Worm (Caenorhabditis elegans) whole organism, L4/young adult: ENCODE measurements around the gene nhr-255.

ENCODE experiments used
- W03F9.2 ChIP-seq: fragments of 150-350 bp; optimal IDR thresholded peaks from 2 replicates; lab custom pipeline; 2014; ENCODE audit warnings: missing biosample characterization, missing genetic modification characterization
- dao-5 ChIP-seq: sonication (generic microtip); optimal IDR thresholded peaks from 2 replicates; lab custom pipeline; 2016; ENCODE audit warnings: missing genotype, missing genetic modification characterization, moderate library complexity, missing compliant biosample characterization
- him-1 ChIP-seq: sonication (generic microtip); optimal IDR thresholded peaks from 2 replicates; lab custom pipeline; 2016; ENCODE audit warnings: missing genotype, missing genetic modification reagents, missing genetic modification characterization, missing compliant biosample characterization

Gene nhr-255

DNA sequence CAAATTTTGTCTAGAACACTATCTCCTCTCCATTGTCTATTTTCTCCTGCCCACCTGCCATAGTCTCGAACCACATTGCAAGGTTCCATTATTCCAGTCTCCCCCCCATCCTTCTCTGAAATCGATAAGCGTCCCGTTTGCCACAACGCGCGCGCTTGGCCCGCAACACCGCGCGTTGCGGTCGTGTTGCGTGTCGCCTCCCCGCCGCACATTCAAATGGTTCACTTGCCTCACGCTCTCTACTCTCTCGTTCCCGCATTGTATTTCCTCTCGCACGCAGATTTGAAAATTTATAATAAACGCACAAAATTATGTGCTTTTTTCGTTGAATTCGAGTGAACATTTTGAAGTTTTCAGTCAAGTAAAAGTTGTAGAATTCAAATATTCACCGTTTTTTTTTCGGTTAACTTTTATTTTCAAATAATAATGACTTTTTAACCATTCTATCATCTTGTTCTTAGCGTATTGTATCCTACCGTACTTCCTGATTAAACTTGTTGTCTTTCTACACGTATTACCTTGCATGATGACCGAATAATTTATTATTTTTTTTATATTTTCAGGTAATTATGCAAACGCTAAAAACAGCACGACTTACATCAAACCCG is 16.7 kb upstream of the nhr-255 start, which contains the start of gene lin-15B:
Gene lin-15B, plus strand, starts transcription at position 558 of the 608 bp plus-strand sequence.
- TF ChIP-seq dao-5 (tag; lab: Kevin White, UChicago) (no peak), him-1 (tag; lab: Kevin White, UChicago) (no peak), W03F9.2 (tag; lab: Kevin White, UChicago) (no peak)

DNA sequence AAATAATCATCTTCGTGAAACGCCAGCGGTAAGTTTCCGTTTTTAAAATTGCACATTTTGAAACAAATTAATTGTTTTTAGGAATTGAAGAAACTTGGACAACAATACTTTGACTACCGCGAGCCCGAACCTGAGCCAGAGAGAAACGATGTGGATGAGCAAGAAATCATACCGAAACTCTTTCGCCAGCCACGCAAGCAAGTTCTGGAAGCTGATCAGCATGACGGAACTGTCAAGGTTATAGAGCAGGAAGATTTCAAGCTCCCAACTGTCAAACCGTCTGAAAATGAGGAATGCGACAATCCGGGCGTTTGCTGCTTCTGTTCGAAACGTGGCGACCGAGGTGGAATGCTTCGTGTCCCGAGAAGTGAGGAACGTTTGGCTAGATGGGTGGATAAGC is 12.1 kb upstream of the nhr-255 start:
- TF ChIP-seq dao-5 (tag; lab: Kevin White, UChicago) (no peak), W03F9.2 (tag; lab: Kevin White, UChicago) (no peak), him-1 (tag; lab: Kevin White, UChicago) (no peak)

DNA sequence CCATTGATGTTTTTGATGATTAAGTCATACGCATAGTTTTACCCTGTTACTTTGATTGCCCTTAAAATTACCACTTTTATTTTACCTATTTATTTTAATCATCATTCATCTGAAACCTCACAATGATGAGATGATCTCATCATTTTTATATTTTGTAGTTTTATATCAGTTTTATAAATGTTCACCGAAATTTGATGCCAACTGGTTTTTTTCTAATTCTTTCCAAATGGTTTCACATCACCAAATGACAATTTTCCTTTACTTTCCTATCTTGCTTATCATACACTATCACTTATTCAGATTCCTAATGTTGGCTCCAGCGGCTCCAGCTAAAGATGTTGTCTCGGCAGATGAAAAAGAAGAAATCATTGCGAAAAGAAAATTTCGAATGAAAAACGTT is 10.7 kb upstream of the nhr-255 start, which contains the start of gene lin-15A:
Gene lin-15A, plus strand, starts transcription at position 301 of the 400 bp plus-strand sequence.
- TF ChIP-seq him-1 (tag; lab: Kevin White, UChicago) (no peak), W03F9.2 (tag; lab: Kevin White, UChicago) (no peak), dao-5 (tag; lab: Kevin White, UChicago) (no peak)

DNA sequence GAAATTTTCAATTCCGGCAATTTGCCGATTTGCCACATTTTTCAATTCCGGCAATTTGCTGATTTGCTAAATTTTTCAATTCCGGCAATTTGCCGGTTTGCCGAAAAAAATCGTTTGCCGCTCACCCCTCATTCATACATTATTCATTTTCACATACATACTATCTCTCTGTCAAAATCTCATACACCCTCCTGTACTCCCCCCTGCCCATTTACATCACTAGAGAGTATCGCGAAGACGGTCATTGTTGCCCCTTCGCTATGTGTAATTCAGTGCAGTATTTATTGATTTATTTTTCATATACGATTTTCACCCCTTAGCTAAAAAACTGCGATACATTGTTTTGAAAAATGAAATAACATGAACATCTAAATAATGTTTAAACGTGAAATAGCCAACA is 6.0 kb upstream of the nhr-255 start:
- TF ChIP-seq dao-5 (tag; lab: Kevin White, UChicago): no peak
- no peak for TF ChIP-seq him-1 (tag; lab: Kevin White, UChicago)
- no peak for TF ChIP-seq W03F9.2 (tag; lab: Kevin White, UChicago)

DNA sequence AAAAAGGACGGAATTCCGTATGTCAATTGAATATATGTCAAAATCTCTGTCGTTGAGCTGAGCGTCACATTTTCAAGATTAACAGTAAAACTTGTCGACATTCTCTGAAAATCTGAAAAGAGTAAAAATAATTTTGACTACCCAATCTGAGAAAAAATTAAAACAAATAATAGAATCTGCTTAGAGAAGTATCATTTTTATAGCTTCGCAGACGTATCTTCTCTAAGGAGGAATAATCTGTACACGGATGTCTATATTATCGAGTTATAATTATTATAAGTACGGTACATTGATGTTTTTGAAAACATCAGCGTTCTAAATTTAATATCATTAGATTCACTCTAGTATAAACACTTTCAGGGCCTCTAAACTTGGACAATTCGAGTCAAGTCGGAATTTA is 1.9 kb upstream of the nhr-255 start, which contains the start of gene srg-64:
Gene srg-64, minus strand, starts transcription at position 101 of the 400 bp plus-strand sequence.
- no peak for TF ChIP-seq dao-5 (tag; lab: Kevin White, UChicago)
- TF ChIP-seq him-1 (tag; lab: Kevin White, UChicago): no peak
- no peak for TF ChIP-seq W03F9.2 (tag; lab: Kevin White, UChicago)

DNA sequence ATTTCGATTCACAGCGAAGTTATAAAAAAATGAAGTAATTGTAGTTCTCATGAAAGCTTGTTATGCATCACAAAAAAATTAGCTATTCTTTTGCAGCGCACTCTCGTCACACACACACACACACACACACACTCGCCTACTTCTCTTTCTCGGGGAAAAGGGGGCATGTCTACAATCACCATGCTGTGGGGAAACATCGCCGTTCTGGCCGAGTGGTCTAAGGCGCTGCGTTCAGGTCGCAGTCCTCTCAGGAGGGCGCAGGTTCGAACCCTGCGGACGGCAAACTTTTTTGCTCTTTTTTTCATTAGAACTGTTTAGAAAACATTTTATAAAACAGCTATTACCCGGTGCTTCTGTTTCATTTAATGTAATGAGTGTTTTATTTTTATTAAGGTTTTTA is 558 bp upstream of the nhr-255 start:
- no peak for TF ChIP-seq W03F9.2 (tag; lab: Kevin White, UChicago)
- peak; percentile 20 for TF ChIP-seq dao-5 (tag; lab: Kevin White, UChicago)
- peak; percentile 75 for TF ChIP-seq him-1 (tag; lab: Kevin White, UChicago)

DNA sequence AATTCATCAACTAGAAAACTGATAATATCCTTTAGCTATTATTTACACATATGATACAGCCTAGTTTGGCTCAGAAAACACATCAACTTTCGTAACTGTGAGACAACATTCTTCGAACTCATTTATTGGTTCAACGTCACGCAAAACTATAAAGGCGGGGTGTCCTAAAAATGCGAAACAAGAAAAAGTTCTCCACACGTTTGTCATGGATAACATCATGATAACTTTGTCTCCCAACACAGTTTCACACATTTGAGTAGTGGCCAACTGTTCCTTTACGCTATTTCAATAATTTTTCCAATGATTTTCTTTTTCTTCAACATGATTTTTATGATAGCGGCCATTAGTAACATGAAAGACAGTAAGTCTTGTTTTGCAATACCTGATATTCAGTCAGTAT is 4.3 kb downstream of the nhr-255 start, which contains the start of gene srxa-9:
Gene srxa-9, plus strand, starts transcription at position 301 of the 400 bp plus-strand sequence.
- TF ChIP-seq dao-5 (tag; lab: Kevin White, UChicago): no peak

DNA sequence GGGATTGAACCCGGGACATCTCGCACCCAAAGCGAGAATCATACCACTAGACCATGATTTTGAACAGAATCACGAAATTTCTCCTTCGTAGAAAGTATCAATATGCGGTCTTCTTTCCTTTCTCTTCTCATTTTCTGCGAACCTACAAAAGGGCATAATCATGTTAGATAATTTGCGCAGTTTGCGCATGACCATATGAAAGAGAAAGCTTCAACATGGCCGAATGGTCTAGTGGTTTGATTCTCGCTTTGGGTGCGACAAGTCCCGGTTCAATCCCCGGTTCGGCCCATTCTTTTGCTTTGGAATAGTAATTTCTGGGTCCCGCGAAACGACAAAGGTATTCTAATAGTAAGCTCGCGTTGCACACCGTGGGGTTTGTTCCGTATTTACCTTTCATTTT is 5.4 kb downstream of the nhr-255 start:
- no peak for TF ChIP-seq dao-5 (tag; lab: Kevin White, UChicago)
- no peak for TF ChIP-seq him-1 (tag; lab: Kevin White, UChicago)
- no peak for TF ChIP-seq W03F9.2 (tag; lab: Kevin White, UChicago)

DNA sequence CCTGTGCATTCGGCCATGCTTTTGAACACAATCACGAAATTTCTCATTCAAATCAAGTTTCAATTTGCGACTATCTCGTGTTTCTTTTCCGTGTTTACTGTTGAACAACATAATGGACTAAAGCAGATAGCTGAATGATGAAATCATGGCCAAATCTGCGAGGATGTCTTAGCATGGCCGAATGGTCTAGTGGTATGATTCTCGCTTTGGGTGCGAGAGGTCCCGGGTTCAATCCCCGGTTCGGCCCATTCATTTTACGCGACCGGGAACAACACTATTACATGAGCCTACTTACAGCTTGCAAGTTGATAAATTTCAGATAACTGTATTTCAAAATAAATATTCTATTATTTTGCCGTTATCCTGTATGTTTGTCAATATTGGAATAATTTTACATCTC is 8.8 kb downstream of the nhr-255 start:
- TF ChIP-seq him-1 (tag; lab: Kevin White, UChicago) (no peak), dao-5 (tag; lab: Kevin White, UChicago) (no peak), W03F9.2 (tag; lab: Kevin White, UChicago) (no peak)

DNA sequence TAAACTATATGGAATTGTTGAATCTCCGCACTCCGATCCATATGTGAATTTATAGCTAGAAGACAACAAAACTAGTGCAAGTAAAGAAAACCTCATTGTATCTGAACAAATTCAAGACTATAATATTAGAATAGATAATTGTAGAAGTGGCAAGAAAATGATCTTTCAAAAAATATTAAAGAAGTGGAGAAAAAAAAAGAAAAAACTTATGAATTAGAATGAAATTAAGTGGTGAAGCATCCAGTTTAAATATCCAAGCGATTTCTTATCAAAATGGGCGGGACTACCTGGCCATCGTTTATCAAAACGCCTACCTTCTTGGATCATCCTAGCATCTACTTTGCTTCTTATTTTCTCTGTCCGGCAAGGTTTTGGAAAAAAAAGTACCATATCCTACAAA is 14.8 kb downstream of the nhr-255 start, which contains the start of gene wrt-4:
Gene wrt-4, minus strand, starts transcription at position 101 of the 400 bp plus-strand sequence.
- TF ChIP-seq dao-5 (tag; lab: Kevin White, UChicago): no peak
- no peak for TF ChIP-seq W03F9.2 (tag; lab: Kevin White, UChicago)
- TF ChIP-seq him-1 (tag; lab: Kevin White, UChicago): no peak

DNA sequence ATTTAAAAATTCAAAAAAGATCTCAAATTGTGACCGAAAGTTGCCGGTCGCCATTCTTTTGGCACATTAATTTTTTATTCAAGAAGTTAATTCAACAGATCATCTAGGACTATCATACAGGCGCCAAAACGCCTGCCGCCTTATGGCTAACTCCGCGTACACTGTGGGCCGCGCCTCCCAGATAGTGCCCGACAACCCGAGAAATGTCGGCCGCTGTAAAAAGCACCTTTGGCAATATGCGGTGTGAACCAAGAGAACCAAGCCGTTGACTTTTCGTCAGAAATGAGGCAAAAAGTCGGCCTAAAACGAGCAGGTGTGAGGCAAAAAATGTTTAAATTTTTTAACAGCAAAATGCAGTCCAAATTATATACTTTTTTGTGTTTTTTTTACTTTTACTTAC is 16.8 kb downstream of the nhr-255 start:
- TF ChIP-seq W03F9.2 (tag; lab: Kevin White, UChicago) (no peak), him-1 (tag; lab: Kevin White, UChicago) (no peak), dao-5 (tag; lab: Kevin White, UChicago) (no peak)

DNA sequence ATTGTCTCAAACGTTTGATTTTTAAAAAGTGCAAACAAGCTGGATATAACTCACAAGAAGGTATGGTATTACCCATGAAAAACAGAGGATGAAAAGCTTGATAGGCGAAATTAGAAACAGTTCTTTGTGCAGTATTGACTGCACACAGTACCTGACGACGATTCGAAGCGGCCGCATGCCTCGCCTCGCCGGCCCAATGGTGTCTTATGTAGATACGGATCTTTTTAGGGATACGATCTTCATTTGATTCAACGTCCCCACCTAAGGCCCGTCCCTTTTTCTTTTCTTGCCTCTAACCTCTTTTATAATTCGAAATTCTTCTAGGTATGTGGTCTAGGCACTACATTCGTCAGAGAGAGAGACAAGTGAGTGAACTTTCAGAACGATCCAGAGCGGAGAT is 23.7 kb downstream of the nhr-255 start, which contains the start of gene bus-17:
Gene bus-17, minus strand, starts transcription at position 208 of the 400 bp plus-strand sequence.
- no peak for TF ChIP-seq him-1 (tag; lab: Kevin White, UChicago)
- TF ChIP-seq W03F9.2 (tag; lab: Kevin White, UChicago): no peak
- no peak for TF ChIP-seq dao-5 (tag; lab: Kevin White, UChicago)

DNA sequence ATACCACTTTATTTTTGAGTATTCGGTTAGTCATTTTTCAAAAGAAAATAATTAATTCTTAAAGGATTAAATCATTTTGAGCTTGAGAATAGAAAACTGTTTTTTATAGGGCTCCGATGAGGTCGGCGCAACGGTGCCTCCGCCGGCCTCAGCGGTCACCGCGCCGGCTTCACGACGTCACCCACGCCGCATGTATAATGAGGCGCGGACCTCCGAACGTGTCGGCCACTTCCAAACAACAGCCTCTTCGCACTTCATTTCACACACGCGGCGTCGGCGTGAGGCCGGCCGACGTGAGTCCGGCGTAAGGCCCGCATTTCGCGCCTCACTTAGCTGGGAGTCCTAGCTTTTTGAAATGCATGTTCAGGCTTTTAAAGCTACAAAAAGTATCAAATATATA is 24.5 kb downstream of the nhr-255 start:
- TF ChIP-seq dao-5 (tag; lab: Kevin White, UChicago) (no peak), him-1 (tag; lab: Kevin White, UChicago) (no peak), W03F9.2 (tag; lab: Kevin White, UChicago) (no peak)

DNA sequence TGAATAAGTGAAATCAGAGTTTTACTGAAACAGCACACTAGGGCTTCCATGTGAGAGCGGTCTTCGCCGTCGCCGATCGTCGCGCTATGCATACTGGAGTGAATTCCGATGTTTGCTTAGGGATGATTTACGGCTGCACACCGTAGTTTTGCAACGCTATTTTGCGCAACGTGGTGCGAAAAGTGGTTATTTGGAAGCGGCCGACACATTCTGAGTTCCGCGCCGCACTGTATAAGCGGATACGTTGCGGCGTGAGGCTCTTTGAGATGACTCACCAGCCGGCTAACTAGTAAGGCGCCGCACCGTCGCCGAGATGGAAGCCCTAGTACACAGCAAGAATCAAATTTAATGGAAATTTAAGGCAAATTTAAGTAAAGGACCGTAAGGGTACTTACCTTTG is 26.1 kb downstream of the nhr-255 start:
- no peak for TF ChIP-seq W03F9.2 (tag; lab: Kevin White, UChicago)
- no peak for TF ChIP-seq dao-5 (tag; lab: Kevin White, UChicago)
- no peak for TF ChIP-seq him-1 (tag; lab: Kevin White, UChicago)
